Fruit fly (Drosophila melanogaster): ENCODE data around the gene Chsy.

dm6 chrX:15593477-15594229, at the start of gene Chsy:
- TF ChIP-seq EcR (GFP tag; optimal IDR thresholded peaks at IDR 0.05), result no peak
- TF ChIP-seq Dll (optimal IDR thresholded peaks at IDR 0.05), result no peak
- TF ChIP-seq usp (GFP tag; optimal IDR thresholded peaks at IDR 0.05), result no peak
- no peak for TF ChIP-seq psq (optimal IDR thresholded peaks at IDR 0.05)
- TF ChIP-seq CG8478 (optimal IDR thresholded peaks at IDR 0.05), result no peak
- no peak for TF ChIP-seq pan (optimal IDR thresholded peaks at IDR 0.05)

All from whole organism.